Worm (Caenorhabditis elegans) whole organism, midembryonic: ENCODE measurements around the gene pas-7.

Source experiments
- T22C8.4 ChIP-seq: fragments of 200-800 bp; sonication (Bioruptor generic); IDR thresholded peaks from 2 replicates; pipeline ENCODE4 v1.3.6; 2022; ENCODE audit warnings: missing genetic modification characterization, missing compliant biosample characterization
- flt-1 ChIP-seq: fragments of 200-800 bp; sonication (Bioruptor generic); IDR thresholded peaks from 2 replicates; pipeline ENCODE4 v1.3.6; 2022; ENCODE audit warnings: missing genetic modification characterization, missing compliant biosample characterization
- med-1 ChIP-seq: sonication (generic microtip); optimal IDR thresholded peaks from 2 replicates; lab custom pipeline; 2017; ENCODE audit warnings: missing genetic modification characterization, mild to moderate bottlenecking, missing compliant biosample characterization, antibody characterized with exemption, missing genetic modification reagents; ENCODE audit not compliant: insufficient read depth
- tab-1 ChIP-seq: fragments of 200-800 bp; sonication (Bioruptor generic); IDR thresholded peaks from 2 replicates; pipeline ENCODE4 v1.3.6; 2022; ENCODE audit warnings: missing genetic modification characterization, missing compliant biosample characterization
- ztf-23 ChIP-seq: fragments of 200-800 bp; sonication (Bioruptor generic); IDR thresholded peaks from 2 replicates; pipeline ENCODE4 v1.3.6; 2022; ENCODE audit warnings: missing genetic modification reagents, missing genetic modification characterization, missing compliant biosample characterization
- ztf-29 ChIP-seq: fragments of 200-800 bp; sonication (Bioruptor generic); IDR thresholded peaks from 2 replicates; pipeline ENCODE4 v1.3.6; 2022; ENCODE audit warnings: missing genetic modification reagents, missing genetic modification characterization, missing compliant biosample characterization

DNA sequence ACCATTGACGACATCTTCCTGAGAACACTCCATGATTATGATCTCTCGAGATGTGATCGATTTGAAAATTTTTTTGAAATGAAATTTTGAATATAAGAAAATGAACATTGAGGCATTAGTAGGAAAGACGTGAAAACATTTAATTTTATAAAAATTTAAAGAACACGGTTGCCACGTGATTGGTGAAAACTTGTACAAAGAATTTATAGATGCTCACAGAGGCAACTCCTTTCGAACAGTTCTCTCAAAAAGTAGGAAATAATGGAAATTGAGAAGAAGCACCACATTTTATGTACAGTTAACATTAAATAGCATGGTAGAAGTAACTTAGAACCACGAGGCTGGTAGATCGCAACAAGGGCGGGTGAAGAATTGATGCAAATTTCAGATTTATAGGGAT is 7.2 kb upstream of the pas-7 start, which contains the start of gene ZK945.6:
- TF ChIP-seq T22C8.4 = no peak
- TF ChIP-seq tab-1 (GFP tag; lab: Robert Waterston, UW) = no peak
- TF ChIP-seq flt-1 (GFP tag; lab: Robert Waterston, UW) = no peak
- TF ChIP-seq ztf-29 = no peak
- no peak for TF ChIP-seq med-1 (GFP tag; lab: Kevin White, UChicago)
- no peak for TF ChIP-seq ztf-23 (GFP tag; lab: Robert Waterston, UW)
